Worm (Caenorhabditis elegans) whole organism, L4 larva: ENCODE data around the gene syg-1.

Experiments used
- T20F7.1 ChIP-seq: fragments of 200-800 bp; sonication (Bioruptor generic); optimal IDR thresholded peaks from 2 replicates; lab custom pipeline; 2018; ENCODE audit warnings: mild to moderate bottlenecking, missing genetic modification characterization, missing compliant biosample characterization
- ceh-28 ChIP-seq: fragments of 150-350 bp; optimal IDR thresholded peaks from 2 replicates; lab custom pipeline; 2014; ENCODE audit warnings: missing biosample characterization, missing genetic modification reagents, missing genetic modification characterization

DNA sequence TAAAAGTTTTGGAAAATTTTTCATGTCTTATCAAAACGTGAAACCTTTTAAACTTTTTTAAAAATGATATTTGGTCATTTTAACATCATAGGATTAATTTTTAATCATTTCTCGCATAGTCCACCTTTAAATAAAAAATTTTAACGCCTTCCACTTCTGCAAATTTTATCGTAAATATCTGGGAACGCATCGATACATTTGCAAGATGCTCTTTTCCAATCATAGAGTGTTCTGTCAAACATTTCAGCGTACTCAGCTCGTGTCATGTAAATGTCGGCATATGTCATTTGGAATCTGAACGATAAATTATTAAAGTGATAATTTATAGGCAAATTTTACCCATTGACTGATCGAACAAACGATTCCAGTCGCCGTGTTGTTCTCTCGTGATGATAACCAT, 44.9 kb upstream of the syg-1 start, which contains the start of gene F52H2.5:
- TF ChIP-seq ceh-28 = no peak
- no peak for TF ChIP-seq T20F7.1
